Worm (Caenorhabditis elegans) whole organism, L4 larva: Measurements from ENCODE around the gene osm-8.

Experiments
- D1046.2 ChIP-seq: fragments of 200-800 bp; sonication (Bioruptor generic); IDR thresholded peaks from 2 replicates; pipeline ENCODE4 v1.3.6; 2022; ENCODE audit warnings: missing genetic modification characterization, missing compliant biosample characterization
- F10B5.3 ChIP-seq: sonication (generic microtip); optimal IDR thresholded peaks from 2 replicates; lab custom pipeline; 2016; ENCODE audit warnings: mild to moderate bottlenecking, missing genetic modification characterization, missing compliant biosample characterization
- F26F4.8 ChIP-seq: fragments of 200-800 bp; sonication (Bioruptor generic); conservative IDR thresholded peaks from 2 replicates; pipeline ENCODE4 v1.3.6; 2022; ENCODE audit warnings: missing genetic modification characterization, missing compliant biosample characterization
- T20F7.1 ChIP-seq: fragments of 200-800 bp; sonication (Bioruptor generic); optimal IDR thresholded peaks from 2 replicates; lab custom pipeline; 2018; ENCODE audit warnings: mild to moderate bottlenecking, missing genetic modification characterization, missing compliant biosample characterization
- T26A8.4 ChIP-seq: fragments of 200-800 bp; sonication (Bioruptor generic); IDR thresholded peaks from 2 replicates; pipeline ENCODE4 v1.3.6; 2022; ENCODE audit warnings: missing genetic modification characterization, missing compliant biosample characterization
- Y75B8A.6 ChIP-seq: fragments of 200-800 bp; sonication (Bioruptor generic); IDR thresholded peaks from 2 replicates; pipeline ENCODE4 v1.3.6; 2022; ENCODE audit warnings: missing genetic modification reagents, missing genetic modification characterization, missing compliant biosample characterization
- aha-1 ChIP-seq: fragments of 150-350 bp; peaks from one replicate; lab custom pipeline; 2014; ENCODE audit warnings: missing biosample characterization, missing genetic modification characterization
- arid-1 ChIP-seq: fragments of 200-800 bp; sonication (Bioruptor generic); conservative IDR thresholded peaks from 2 replicates; pipeline ENCODE4 v1.3.6; 2022; ENCODE audit warnings: missing genetic modification reagents, missing genetic modification characterization, missing compliant biosample characterization
- attf-4 ChIP-seq: sonication (generic microtip); optimal IDR thresholded peaks from 3 replicates; lab custom pipeline; 2017; ENCODE audit warnings: missing biosample characterization, missing genetic modification characterization
- ceh-20 ChIP-seq: fragments of 200-800 bp; sonication (Bioruptor generic); IDR thresholded peaks from 2 replicates; pipeline ENCODE4 v1.3.6; 2022; ENCODE audit warnings: missing genetic modification reagents, missing genetic modification characterization, missing compliant biosample characterization
- ceh-28 ChIP-seq: fragments of 150-350 bp; optimal IDR thresholded peaks from 2 replicates; lab custom pipeline; 2014; ENCODE audit warnings: missing biosample characterization, missing genetic modification reagents, missing genetic modification characterization
- ceh-62 ChIP-seq: sonication (generic microtip); optimal IDR thresholded peaks from 2 replicates; lab custom pipeline; 2017; ENCODE audit warnings: missing biosample characterization, missing genetic modification characterization
- ceh-82 ChIP-seq: sonication (generic microtip); optimal IDR thresholded peaks from 2 replicates; lab custom pipeline; 2017; ENCODE audit warnings: missing biosample characterization, missing genetic modification characterization
- ces-1 ChIP-seq: fragments of 150-350 bp; sonication (generic microtip); optimal IDR thresholded peaks from 4 replicates; lab custom pipeline; 2014; ENCODE audit warnings: missing biosample characterization, missing genetic modification reagents, missing genetic modification characterization
- ctbp-1 ChIP-seq: fragments of 200-800 bp; sonication (Bioruptor generic); IDR thresholded peaks from 2 replicates; pipeline ENCODE4 v1.3.6; 2022; ENCODE audit warnings: missing genetic modification reagents, missing genetic modification characterization, missing compliant biosample characterization
- daf-19 ChIP-seq: fragments of 200-800 bp; sonication (Bioruptor generic); conservative IDR thresholded peaks from 2 replicates; pipeline ENCODE4 v1.3.6; 2022; ENCODE audit warnings: missing genetic modification characterization, missing compliant biosample characterization
- daf-8 ChIP-seq: fragments of 200-800 bp; sonication (Bioruptor generic); IDR thresholded peaks from 2 replicates; pipeline ENCODE4 v1.3.6; 2022; ENCODE audit warnings: missing genetic modification characterization, missing compliant biosample characterization
- dmd-8 ChIP-seq: fragments of 200-800 bp; sonication (Bioruptor generic); IDR thresholded peaks from 2 replicates; pipeline ENCODE4 v1.3.6; 2022; ENCODE audit warnings: missing genetic modification characterization, missing compliant biosample characterization
- dmd-9 ChIP-seq: fragments of 200-800 bp; sonication (Bioruptor generic); IDR thresholded peaks from 2 replicates; pipeline ENCODE4 v1.3.6; 2022; ENCODE audit warnings: missing genetic modification reagents, missing genetic modification characterization, missing compliant biosample characterization
- dpl-1 ChIP-seq: fragments of 150-350 bp; optimal IDR thresholded peaks from 2 replicates; lab custom pipeline; 2014; ENCODE audit warnings: missing biosample characterization, missing genetic modification reagents, missing genetic modification characterization
- egl-27 ChIP-seq: sonication (generic microtip); optimal IDR thresholded peaks from 3 replicates; lab custom pipeline; 2017; ENCODE audit warnings: missing biosample characterization, missing genetic modification reagents, missing genetic modification characterization
- egl-43 ChIP-seq: fragments of 200-800 bp; sonication (Bioruptor generic); IDR thresholded peaks from 2 replicates; pipeline ENCODE4 v1.3.6; 2022; ENCODE audit warnings: missing genetic modification reagents, missing genetic modification characterization, missing compliant biosample characterization
- fkh-10 ChIP-seq: fragments of 150-350 bp; optimal IDR thresholded peaks from 2 replicates; lab custom pipeline; 2014; ENCODE audit warnings: missing biosample characterization, missing genetic modification reagents, missing genetic modification characterization
- hlh-11 ChIP-seq: fragments of 200-800 bp; sonication (Bioruptor generic); optimal IDR thresholded peaks from 2 replicates; lab custom pipeline; 2018; ENCODE audit warnings: mild to moderate bottlenecking, missing genetic modification characterization, missing compliant biosample characterization
- hmg-1.1 ChIP-seq: fragments of 200-800 bp; sonication (Bioruptor generic); IDR thresholded peaks from 2 replicates; pipeline ENCODE4 v1.3.6; 2022; ENCODE audit warnings: missing genetic modification reagents, missing genetic modification characterization, missing compliant biosample characterization
- lin-1 ChIP-seq: fragments of 200-800 bp; sonication (Bioruptor generic); IDR thresholded peaks from 2 replicates; pipeline ENCODE4 v1.3.6; 2022; ENCODE audit warnings: missing genetic modification reagents, missing genetic modification characterization, missing compliant biosample characterization
- lin-15B ChIP-seq: fragments of 150-350 bp; sonication (generic microtip); optimal IDR thresholded peaks from 3 replicates; lab custom pipeline; 2014; ENCODE audit warnings: missing biosample characterization, missing genetic modification characterization
- lin-29 ChIP-seq: fragments of 200-800 bp; sonication (Bioruptor generic); IDR thresholded peaks from 2 replicates; pipeline ENCODE4 v1.3.6; 2022; ENCODE audit warnings: missing genetic modification reagents, missing genetic modification characterization, missing compliant biosample characterization
- lin-39 ChIP-seq: fragments of 150-350 bp; optimal IDR thresholded peaks from 2 replicates; lab custom pipeline; 2014; ENCODE audit warnings: missing biosample characterization, missing genetic modification reagents, missing genetic modification characterization
- lsy-2 ChIP-seq, 2 experiments: fragments of 150-350 bp in 1 of 2; sonication (generic microtip) in 1 of 2; optimal IDR thresholded peaks; 2 replicates each; lab custom pipeline; 2014 to 2017; ENCODE audit warnings: missing biosample characterization in 2 of 2, missing genetic modification characterization in 2 of 2
- madf-5 ChIP-seq, 2 experiments: fragments of 200-800 bp; sonication (Bioruptor generic); IDR thresholded peaks; 2 replicates each; pipeline ENCODE4 v1.3.6; 2022; ENCODE audit warnings: missing compliant biosample characterization in 2 of 2, missing genetic modification characterization in 2 of 2
- mdl-1 ChIP-seq, 2 experiments: fragments of 150-350 bp in 1 of 2; sonication (generic microtip) in 1 of 2; optimal IDR thresholded peaks; 2 replicates each; lab custom pipeline; 2014 to 2017; ENCODE audit warnings: missing biosample characterization in 2 of 2, missing genetic modification characterization in 2 of 2
- mdt-29 ChIP-seq: fragments of 200-800 bp; sonication (Bioruptor generic); IDR thresholded peaks from 2 replicates; pipeline ENCODE4 v1.3.6; 2022; ENCODE audit warnings: missing genetic modification reagents, missing genetic modification characterization, missing compliant biosample characterization
- mes-2 ChIP-seq: sonication (generic microtip); optimal IDR thresholded peaks from 2 replicates; lab custom pipeline; 2016; ENCODE audit warnings: missing genotype, mild to moderate bottlenecking, missing genetic modification characterization, missing compliant biosample characterization; ENCODE audit not compliant: poor library complexity, severe bottlenecking
- nhr-102 ChIP-seq: sonication (generic microtip); optimal IDR thresholded peaks from 2 replicates; lab custom pipeline; 2016; ENCODE audit warnings: mild to moderate bottlenecking, missing genetic modification characterization, moderate library complexity, missing compliant biosample characterization
- nhr-11 ChIP-seq: fragments of 150-350 bp; optimal IDR thresholded peaks from 2 replicates; lab custom pipeline; 2014; ENCODE audit warnings: missing biosample characterization, missing genetic modification characterization
- nhr-111 ChIP-seq: fragments of 200-800 bp; sonication (Bioruptor generic); optimal IDR thresholded peaks from 2 replicates; lab custom pipeline; 2018; ENCODE audit warnings: mild to moderate bottlenecking, missing genetic modification characterization, missing compliant biosample characterization
- nhr-25 ChIP-seq: sonication (generic microtip); optimal IDR thresholded peaks from 2 replicates; lab custom pipeline; 2017; ENCODE audit warnings: missing genetic modification characterization, mild to moderate bottlenecking, missing compliant biosample characterization, antibody characterized with exemption, moderate library complexity, borderline replicate concordance; ENCODE audit not compliant: insufficient read depth
- nhr-41 ChIP-seq: fragments of 200-800 bp; sonication (Bioruptor generic); IDR thresholded peaks from 2 replicates; pipeline ENCODE4 v1.3.6; 2022; ENCODE audit warnings: missing genetic modification reagents, missing genetic modification characterization, missing compliant biosample characterization
- nhr-77 ChIP-seq: fragments of 150-350 bp; optimal IDR thresholded peaks from 2 replicates; lab custom pipeline; 2014; ENCODE audit warnings: missing biosample characterization, missing genetic modification characterization
- pqm-1 ChIP-seq: sonication (generic microtip); optimal IDR thresholded peaks from 2 replicates; lab custom pipeline; 2017; ENCODE audit warnings: missing biosample characterization, missing genetic modification characterization
- skn-1 ChIP-seq: fragments of 150-350 bp; optimal IDR thresholded peaks from 2 replicates; lab custom pipeline; 2014; ENCODE audit warnings: missing biosample characterization, missing genetic modification characterization
- spr-1 ChIP-seq: sonication (generic microtip); optimal IDR thresholded peaks from 2 replicates; lab custom pipeline; 2016; ENCODE audit warnings: mild to moderate bottlenecking, missing genetic modification characterization, missing compliant biosample characterization
- tra-1 ChIP-seq: fragments of 200-800 bp; sonication (Bioruptor generic); IDR thresholded peaks from 2 replicates; pipeline ENCODE4 v1.3.6; 2022; ENCODE audit warnings: missing genetic modification reagents, missing genetic modification characterization, missing compliant biosample characterization
- unc-130 ChIP-seq: sonication (generic microtip); optimal IDR thresholded peaks from 2 replicates; lab custom pipeline; 2016; ENCODE audit warnings: missing genetic modification reagents, missing genetic modification characterization, missing compliant biosample characterization
- unc-62 ChIP-seq, 3 experiments: fragments of 150-350 bp in 1 of 3; sonication (generic microtip); optimal IDR thresholded peaks in 2 of 3; peaks in 1 of 3; 1 replicate in 1 of 3; 2 replicates in 2 of 3; lab custom pipeline; 2014 to 2017; ENCODE audit warnings: missing biosample characterization in 3 of 3, missing genetic modification characterization in 3 of 3, missing genetic modification reagents in 3 of 3, missing genotype in 1 of 3
- zag-1 ChIP-seq: fragments of 150-350 bp; optimal IDR thresholded peaks from 2 replicates; lab custom pipeline; 2014; ENCODE audit warnings: missing biosample characterization, missing genetic modification characterization
- zfp-2 ChIP-seq: sonication (generic microtip); optimal IDR thresholded peaks from 2 replicates; lab custom pipeline; 2016; ENCODE audit warnings: mild to moderate bottlenecking, missing genetic modification characterization, missing compliant biosample characterization
- zfp-3 ChIP-seq: fragments of 200-800 bp; sonication (Bioruptor generic); conservative IDR thresholded peaks from 2 replicates; pipeline ENCODE4 v1.3.6; 2022; ENCODE audit warnings: missing genetic modification reagents, missing genetic modification characterization, missing compliant biosample characterization
- ztf-11 ChIP-seq: fragments of 150-350 bp; optimal IDR thresholded peaks from 2 replicates; lab custom pipeline; 2014; ENCODE audit warnings: missing biosample characterization, missing genetic modification characterization
- ztf-7 ChIP-seq: fragments of 150-350 bp; optimal IDR thresholded peaks from 2 replicates; lab custom pipeline; 2014; ENCODE audit warnings: missing biosample characterization, missing genetic modification characterization

Gene osm-8

ce11 chrII:7642016-7642653 lies 36.9 kb upstream of the osm-8 start (continued):
- no peak for TF ChIP-seq F26F4.8 (GFP tag; lab: Robert Waterston, UW)
- peak; percentile 68 for TF ChIP-seq hlh-11
- TF ChIP-seq lin-15B: no peak
- no peak for TF ChIP-seq lin-1 (GFP tag; lab: Robert Waterston, UW)
- TF ChIP-seq daf-8 (GFP tag; lab: Robert Waterston, UW): no peak
- TF ChIP-seq egl-27 (tag; lab: Kevin White, UChicago): no peak
- no peak for TF ChIP-seq unc-130 (GFP tag; lab: Kevin White, UChicago)
- peak in 1 of 2 experiments; percentile 97 for TF ChIP-seq unc-62 (GFP tag; optimal IDR thresholded peaks at IDR 0.05 in 1 of 2; lab: Kevin White, UChicago)
- TF ChIP-seq unc-62 (tag; optimal IDR thresholded peaks at IDR 0.05; lab: Kevin White, UChicago): no peak
- no peak for TF ChIP-seq pqm-1 (tag; lab: Kevin White, UChicago)
- TF ChIP-seq ceh-82: no peak
- TF ChIP-seq ctbp-1 (GFP tag; lab: Robert Waterston, UW): peak; percentile 84
- peak; percentile 45; the same call in 1 of the 2 replicates for TF ChIP-seq ceh-20 (GFP tag; lab: Robert Waterston, UW)
- no peak for TF ChIP-seq ztf-7
- TF ChIP-seq fkh-10 (GFP tag; lab: Kevin White, UChicago): peak; percentile 94
- no peak for TF ChIP-seq zfp-2
- no peak for TF ChIP-seq dpl-1 (GFP tag; lab: Kevin White, UChicago)
- no peak for TF ChIP-seq dmd-9 (GFP tag; lab: Robert Waterston, UW)
- no peak for TF ChIP-seq nhr-25 (tag; lab: Kevin White, UChicago)
- TF ChIP-seq ztf-11 (tag; lab: Kevin White, UChicago): no peak
- peak; percentile 85 for TF ChIP-seq aha-1 (tag; lab: Kevin White, UChicago)
- peak; percentile 61 for TF ChIP-seq lin-39 (tag; lab: Kevin White, UChicago)
- TF ChIP-seq lin-29 (GFP tag; lab: Robert Waterston, UW): no peak
- peak; percentile 19 for TF ChIP-seq ces-1 (GFP tag; lab: Kevin White, UChicago)
- peak; percentile 39 for TF ChIP-seq nhr-11 (tag; lab: Kevin White, UChicago)
- TF ChIP-seq zag-1 (tag; lab: Kevin White, UChicago): no peak
- TF ChIP-seq nhr-111: no peak
- no peak for TF ChIP-seq mdt-29
- peak; percentile 63 to 74 for TF ChIP-seq lsy-2 (tag; optimal IDR thresholded peaks at IDR 0.05; lab: Kevin White, UChicago)
- no peak for TF ChIP-seq tra-1
- no peak for TF ChIP-seq daf-19 (GFP tag; lab: Robert Waterston, UW)
- peak; percentile 25 for TF ChIP-seq mes-2 (tag; lab: Kevin White, UChicago)
- no peak for TF ChIP-seq attf-4
- TF ChIP-seq zfp-3 (GFP tag; lab: Robert Waterston, UW): no peak
- no peak for TF ChIP-seq madf-5 (GFP tag; IDR thresholded peaks at IDR 0.05; lab: Robert Waterston, UW)
- no peak for TF ChIP-seq ceh-28 (tag; lab: Kevin White, UChicago)
- TF ChIP-seq nhr-102: no peak
- no peak for TF ChIP-seq dmd-8
- TF ChIP-seq T26A8.4 (GFP tag; lab: Robert Waterston, UW): no peak
- no peak for TF ChIP-seq F10B5.3 (tag; lab: Kevin White, UChicago)
- TF ChIP-seq ceh-62 (tag; lab: Kevin White, UChicago): no peak
- TF ChIP-seq Y75B8A.6 (GFP tag; lab: Robert Waterston, UW): no peak
- no peak for TF ChIP-seq D1046.2
- TF ChIP-seq arid-1: no peak
- peak; percentile 47 to 87 for TF ChIP-seq mdl-1 (tag; optimal IDR thresholded peaks at IDR 0.05; lab: Kevin White, UChicago)
- TF ChIP-seq T20F7.1 (GFP tag; lab: Kevin White, UChicago): no peak
- no peak for TF ChIP-seq nhr-77 (tag; lab: Kevin White, UChicago)
- no peak for TF ChIP-seq skn-1 (tag; lab: Kevin White, UChicago)
- peak; percentile 81 for TF ChIP-seq hmg-1.1 (GFP tag; lab: Robert Waterston, UW)
- no peak for TF ChIP-seq nhr-41
- peak; percentile 79 for TF ChIP-seq egl-43 (GFP tag; lab: Robert Waterston, UW)
- peak; percentile 13 for TF ChIP-seq spr-1
